Fruit fly (Drosophila melanogaster) S2 (cell line): Measurements from ENCODE around the gene Mnat9.

ENCODE experiments used
- CG8478 ChIP-seq: fragments of >200 bp; optimal IDR thresholded peaks from 2 replicates; lab custom pipeline; 2018
- CTCF ChIP-seq, 2 experiments: fragments of >200 bp; optimal IDR thresholded peaks; 2 replicates each; lab custom pipeline; 2018

Mnat9 gene

dm6 chr3R:31607287-31607849 is 8.6 kb downstream of the Mnat9 start:
- no peak for TF ChIP-seq CG8478 (lab: Kevin White, UChicago)
- TF ChIP-seq CTCF (optimal IDR thresholded peaks at IDR 0.05; lab: Kevin White, UChicago), result no peak

- TF ChIP-seq CTCF (optimal IDR thresholded peaks at IDR 0.05; lab: Kevin White, UChicago), result no peak
- no peak for TF ChIP-seq CG8478 (lab: Kevin White, UChicago)
Observed at dm6 chr3R:31606242-31607143, 9.5 kb downstream of the Mnat9 start.

- TF ChIP-seq CTCF (optimal IDR thresholded peaks at IDR 0.05; lab: Kevin White, UChicago), result no peak
Observed at dm6 chr3R:31605790-31606189, 10.2 kb downstream of the Mnat9 start.

- TF ChIP-seq CG8478 (lab: Kevin White, UChicago), result no peak
- TF ChIP-seq CTCF (optimal IDR thresholded peaks at IDR 0.05; lab: Kevin White, UChicago), result no peak
Observed at dm6 chr3R:31605117-31605432, 10.9 kb downstream of the Mnat9 start.

- TF ChIP-seq CTCF (optimal IDR thresholded peaks at IDR 0.05; lab: Kevin White, UChicago) (no peak), CG8478 (lab: Kevin White, UChicago) (no peak)
Observed at dm6 chr3R:31604409-31605116, 11.4 kb downstream of the Mnat9 start.

- TF ChIP-seq CTCF (optimal IDR thresholded peaks at IDR 0.05; lab: Kevin White, UChicago) (no peak), CG8478 (lab: Kevin White, UChicago) (no peak)
Observed at dm6 chr3R:31603655-31604054, 12.3 kb downstream of the Mnat9 start.

dm6 chr3R:31603246-31603645 is 12.7 kb downstream of the Mnat9 start:
- TF ChIP-seq CG8478 (lab: Kevin White, UChicago) (no peak), CTCF (optimal IDR thresholded peaks at IDR 0.05; lab: Kevin White, UChicago) (no peak)

dm6 chr3R:31599538-31600313 is 16.2 kb downstream of the Mnat9 start:
- TF ChIP-seq CG8478 (lab: Kevin White, UChicago) (no peak), CTCF (optimal IDR thresholded peaks at IDR 0.05; lab: Kevin White, UChicago) (no peak)

- TF ChIP-seq CTCF (optimal IDR thresholded peaks at IDR 0.05; lab: Kevin White, UChicago) (no peak), CG8478 (lab: Kevin White, UChicago) (no peak)
Observed at dm6 chr3R:31597736-31598431, 18.1 kb downstream of the Mnat9 start.

- no peak for TF ChIP-seq CG8478 (lab: Kevin White, UChicago)
- peak in 1 of 2 experiments; percentile 21 for TF ChIP-seq CTCF (optimal IDR thresholded peaks at IDR 0.05; lab: Kevin White, UChicago)
Observed at dm6 chr3R:31596071-31596883, 19.7 kb downstream of the Mnat9 start, which contains the start of gene RpL6. TSS of gene RpL6 (minus strand) at chr3R:31596204.

- no peak for TF ChIP-seq CG8478 (lab: Kevin White, UChicago)
Observed at dm6 chr3R:31592256-31592879, 23.6 kb downstream of the Mnat9 start, which contains the start of gene CG1774. TSS of gene CG1774 (plus strand) at chr3R:31592803.

dm6 chr3R:31590281-31590680 is 25.7 kb downstream of the Mnat9 start, which contains the start of gene CG1638:
TSS of gene CG1638 (plus strand) at chr3R:31590581.
- TF ChIP-seq CTCF (optimal IDR thresholded peaks at IDR 0.05; lab: Kevin White, UChicago), result no peak
- no peak for TF ChIP-seq CG8478 (lab: Kevin White, UChicago)

- TF ChIP-seq CG8478 (lab: Kevin White, UChicago), result no peak
- no peak for TF ChIP-seq CTCF (optimal IDR thresholded peaks at IDR 0.05; lab: Kevin White, UChicago)
Observed at dm6 chr3R:31588374-31588773, 27.6 kb downstream of the Mnat9 start, which contains the start of gene CG1635. TSS of gene CG1635 (plus strand) at chr3R:31588673.
